Worm (Caenorhabditis elegans) whole organism, early embryonic: ENCODE results near the gene F35B3.7.

ENCODE experiments used
- ama-1 ChIP-seq: fragments of 150-350 bp; optimal IDR thresholded peaks from 2 replicates; lab custom pipeline; 2014
- ets-7 ChIP-seq: sonication (generic microtip); optimal IDR thresholded peaks from 2 replicates; lab custom pipeline; 2016; ENCODE audit warnings: missing genotype, missing genetic modification characterization, missing compliant biosample characterization
- flt-1 ChIP-seq: fragments of 200-800 bp; sonication (Bioruptor generic); IDR thresholded peaks from 2 replicates; pipeline ENCODE4 v1.3.6; 2022; ENCODE audit warnings: missing genetic modification characterization, missing compliant biosample characterization
- sea-1 ChIP-seq: fragments of 200-800 bp; sonication (Bioruptor generic); conservative IDR thresholded peaks from 2 replicates; pipeline ENCODE4 v1.3.6; 2022; ENCODE audit warnings: missing genetic modification characterization, missing compliant biosample characterization

DNA sequence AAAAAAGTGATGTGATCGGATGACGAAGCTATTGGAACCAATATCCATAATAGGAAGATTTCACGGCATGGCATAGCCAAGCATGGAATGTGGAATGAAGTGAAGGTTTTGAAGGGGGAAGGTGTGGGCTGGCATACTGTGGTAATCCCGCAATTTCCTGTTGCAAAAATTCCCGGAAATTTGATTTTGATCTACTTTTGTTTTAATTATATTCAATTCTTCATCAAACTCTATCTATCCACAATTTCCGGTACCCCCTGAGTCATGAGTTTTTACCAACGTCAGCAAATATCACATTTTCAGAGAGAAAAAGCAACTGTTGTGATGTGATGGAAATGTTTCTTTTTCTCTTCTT, 12.6 kb upstream of the F35B3.7 start, which contains the start of gene gcy-11:
- TF ChIP-seq flt-1 (GFP tag; lab: Robert Waterston, UW): no peak
- TF ChIP-seq ama-1 (lab: Kevin White, UChicago): no peak
- TF ChIP-seq ets-7 (tag; lab: Kevin White, UChicago): no peak
- TF ChIP-seq sea-1 (GFP tag; lab: Robert Waterston, UW): no peak
